Fruit fly (Drosophila melanogaster) whole organism, wandering third instar larva: ENCODE measurements around the gene Liprin-beta.
A peak's percentile ranks its signal among the peaks of the same experiment; 100 is the strongest.

Experiments
- Abd-B ChIP-seq: fragments of >200 bp; optimal IDR thresholded peaks from 2 replicates; lab custom pipeline; 2017; ENCODE audit warnings: missing biosample characterization, missing genetic modification characterization
- CG32264 ChIP-seq: fragments of 200-800 bp; sonication (Bioruptor generic); optimal IDR thresholded peaks from 2 replicates; lab custom pipeline; 2016; ENCODE audit warnings: missing biosample characterization, missing genetic modification characterization
- CG9705 ChIP-seq: fragments of 200-800 bp; sonication (Bioruptor generic); optimal IDR thresholded peaks from 2 replicates; lab custom pipeline; 2018; ENCODE audit warnings: missing biosample characterization, mild to moderate bottlenecking, missing genetic modification characterization
- CrebA ChIP-seq: fragments of 200-800 bp; sonication (Bioruptor generic); optimal IDR thresholded peaks from 2 replicates; lab custom pipeline; 2016; ENCODE audit warnings: missing biosample characterization, mild to moderate bottlenecking, missing genetic modification characterization, borderline replicate concordance
- Dfd ChIP-seq: fragments of >200 bp; optimal IDR thresholded peaks from 2 replicates; lab custom pipeline; 2017; ENCODE audit warnings: missing biosample characterization, missing genetic modification characterization
- Dif ChIP-seq: fragments of 200-275, 200-300 bp; sonication (Bioruptor generic); optimal IDR thresholded peaks from 2 replicates; lab custom pipeline; 2018; ENCODE audit warnings: missing biosample characterization, missing genetic modification characterization; ENCODE audit not compliant: partially characterized antibody
- GATAd ChIP-seq: sonication (Bioruptor generic); optimal IDR thresholded peaks from 2 replicates; lab custom pipeline; 2016; ENCODE audit warnings: missing biosample characterization, missing genetic modification characterization
- HLH106 ChIP-seq: fragments of 200-800 bp; optimal IDR thresholded peaks from 3 replicates; lab custom pipeline; 2019; ENCODE audit warnings: missing biosample characterization, mild to moderate bottlenecking, missing genetic modification characterization, moderate library complexity
- Hnf4 ChIP-seq: fragments of 200-800 bp; sonication (Bioruptor generic); optimal IDR thresholded peaks from 2 replicates; lab custom pipeline; 2016; ENCODE audit warnings: missing biosample characterization, mild to moderate bottlenecking, missing genetic modification characterization
- Hr78 ChIP-seq: fragments of >200 bp; optimal IDR thresholded peaks from 2 replicates; lab custom pipeline; 2017; ENCODE audit warnings: missing biosample characterization, missing genetic modification characterization
- Hr83 ChIP-seq: fragments of 200-300 bp; sonication (Bioruptor generic); optimal IDR thresholded peaks from 2 replicates; lab custom pipeline; 2016; ENCODE audit warnings: missing biosample characterization, mild to moderate bottlenecking, missing genetic modification characterization, moderate library complexity; ENCODE audit not compliant: poor library complexity, severe bottlenecking
- Jra ChIP-seq: sonication (Bioruptor generic); optimal IDR thresholded peaks from 2 replicates; lab custom pipeline; 2016; ENCODE audit warnings: missing biosample characterization, missing genetic modification characterization
- Mio ChIP-seq: sonication (Bioruptor generic); optimal IDR thresholded peaks from 2 replicates; lab custom pipeline; 2016; ENCODE audit warnings: missing biosample characterization, missing genetic modification characterization
- Myc ChIP-seq: fragments of >200 bp; optimal IDR thresholded peaks from 2 replicates; lab custom pipeline; 2017
- N ChIP-seq: fragments of >200 bp; optimal IDR thresholded peaks from 2 replicates; lab custom pipeline; 2018; ENCODE audit warnings: missing biosample characterization, missing external identifiers, missing genetic modification characterization
- OdsH ChIP-seq: fragments of 200-800 bp; sonication (Bioruptor generic); optimal IDR thresholded peaks from 2 replicates; lab custom pipeline; 2016; ENCODE audit warnings: missing biosample characterization, mild to moderate bottlenecking, missing genetic modification characterization
- Rel ChIP-seq, 2 experiments: fragments of 200-800 bp; sonication (Bioruptor generic) in 1 of 2; optimal IDR thresholded peaks; 2 replicates in 1 of 2; 3 replicates in 1 of 2; lab custom pipeline; 2016 to 2019; ENCODE audit warnings: mild to moderate bottlenecking in 2 of 2, missing biosample characterization in 2 of 2, missing genetic modification characterization in 2 of 2, moderate library complexity in 1 of 2
- Sp1 ChIP-seq: fragments of 200-800 bp; sonication (Bioruptor generic); optimal IDR thresholded peaks from 3 replicates; lab custom pipeline; 2019; ENCODE audit warnings: missing biosample characterization, mild to moderate bottlenecking, missing genetic modification characterization, moderate library complexity
- Vsx2 ChIP-seq: fragments of 200-300, 225-300 bp; sonication (Bioruptor generic); optimal IDR thresholded peaks from 2 replicates; lab custom pipeline; 2018; ENCODE audit warnings: missing biosample characterization, missing genetic modification characterization; ENCODE audit not compliant: partially characterized antibody
- br ChIP-seq: fragments of 200-800 bp; sonication (Bioruptor generic); optimal IDR thresholded peaks from 2 replicates; lab custom pipeline; 2016; ENCODE audit warnings: missing biosample characterization, missing genetic modification characterization
- brk ChIP-seq: fragments of 200-800 bp; sonication (Bioruptor generic); optimal IDR thresholded peaks from 2 replicates; lab custom pipeline; 2016; ENCODE audit warnings: missing biosample characterization, mild to moderate bottlenecking, missing genetic modification characterization
- dl ChIP-seq, 2 experiments: fragments of 175-275, 200-275 bp in 1 of 2; fragments of 200-275 bp in 1 of 2; sonication (Bioruptor generic); optimal IDR thresholded peaks; lab custom pipeline; 2018; ENCODE audit warnings: mild to moderate bottlenecking in 2 of 2, missing biosample characterization in 2 of 2, missing genetic modification characterization in 2 of 2, moderate library complexity in 2 of 2; ENCODE audit not compliant: partially characterized antibody in 2 of 2, insufficient read depth in 1 of 2
- dmrt93B ChIP-seq: fragments of 200-800 bp; sonication (Bioruptor generic); optimal IDR thresholded peaks from 2 replicates; lab custom pipeline; 2018; ENCODE audit warnings: missing biosample characterization, mild to moderate bottlenecking, missing genetic modification characterization
- dsf ChIP-seq: sonication (Bioruptor generic); optimal IDR thresholded peaks from 2 replicates; lab custom pipeline; 2016; ENCODE audit warnings: missing biosample characterization, missing genetic modification characterization, borderline replicate concordance
- ey ChIP-seq: fragments of 200-800 bp; sonication (Bioruptor generic); optimal IDR thresholded peaks from 2 replicates; lab custom pipeline; 2016; ENCODE audit warnings: missing biosample characterization, missing genetic modification characterization
- foxo ChIP-seq, 2 experiments: fragments of 200-800 bp; sonication (Bioruptor generic); optimal IDR thresholded peaks; 2 replicates in 1 of 2; 3 replicates in 1 of 2; lab custom pipeline; 2016 to 2017; ENCODE audit warnings: missing biosample characterization in 2 of 2, missing genetic modification characterization in 2 of 2
- fru ChIP-seq: fragments of 200-800 bp; sonication (Bioruptor generic); optimal IDR thresholded peaks from 3 replicates; lab custom pipeline; 2016; ENCODE audit warnings: missing biosample characterization, mild to moderate bottlenecking, missing genetic modification characterization
- h ChIP-seq: fragments of 200-800 bp; sonication (Bioruptor generic); optimal IDR thresholded peaks from 3 replicates; lab custom pipeline; 2016; ENCODE audit warnings: missing biosample characterization, mild to moderate bottlenecking, missing genetic modification characterization
- jim ChIP-seq: fragments of 175-275, 200-325 bp; sonication (Bioruptor generic); optimal IDR thresholded peaks from 2 replicates; lab custom pipeline; 2016; ENCODE audit warnings: missing biosample characterization, mild to moderate bottlenecking, missing genetic modification characterization
- lola ChIP-seq: fragments of >200 bp; optimal IDR thresholded peaks from 2 replicates; lab custom pipeline; 2017; ENCODE audit warnings: missing biosample characterization, missing genetic modification characterization
- pan ChIP-seq: fragments of >200 bp; optimal IDR thresholded peaks from 2 replicates; lab custom pipeline; 2017
- psq ChIP-seq: fragments of 200-800 bp; sonication (Bioruptor generic); optimal IDR thresholded peaks from 3 replicates; lab custom pipeline; 2017; ENCODE audit warnings: missing biosample characterization, mild to moderate bottlenecking, missing genetic modification characterization, moderate library complexity
- rgr ChIP-seq: fragments of 200-800 bp; sonication (Bioruptor generic); optimal IDR thresholded peaks from 3 replicates; lab custom pipeline; 2016; ENCODE audit warnings: missing biosample characterization, mild to moderate bottlenecking, missing genetic modification characterization
- sage ChIP-seq: fragments of 200-800 bp; sonication (Bioruptor generic); optimal IDR thresholded peaks from 2 replicates; lab custom pipeline; 2016; ENCODE audit warnings: missing biosample characterization, mild to moderate bottlenecking, missing genetic modification characterization
- sv ChIP-seq: fragments of 200-800 bp; sonication (Bioruptor generic); optimal IDR thresholded peaks from 3 replicates; lab custom pipeline; 2016; ENCODE audit warnings: missing biosample characterization, missing genetic modification characterization
- tai ChIP-seq: sonication (Bioruptor generic); optimal IDR thresholded peaks from 2 replicates; lab custom pipeline; 2016; ENCODE audit warnings: missing biosample characterization, missing genetic modification characterization
- usp ChIP-seq: fragments of >200 bp; optimal IDR thresholded peaks from 2 replicates; lab custom pipeline; 2017; ENCODE audit warnings: missing biosample characterization, missing genetic modification characterization
- woc ChIP-seq: sonication (Bioruptor generic); optimal IDR thresholded peaks from 2 replicates; lab custom pipeline; 2016; ENCODE audit warnings: missing biosample characterization, mild to moderate bottlenecking, missing genetic modification characterization

Gene Liprin-beta

dm6 chr3L:13476070-13476469 is 37.0 kb upstream of the Liprin-beta start:
- no peak for TF ChIP-seq Dfd (GFP tag; lab: Kevin White, UChicago)
- TF ChIP-seq lola = no peak
- no peak for TF ChIP-seq sage (GFP tag; lab: Kevin White, UChicago)
- TF ChIP-seq Hnf4 = no peak
- no peak for TF ChIP-seq jim (GFP tag; lab: Kevin White, UChicago)
- TF ChIP-seq Sp1 (GFP tag; lab: Kevin White, UChicago) = no peak
- TF ChIP-seq dmrt93B = no peak
- TF ChIP-seq dsf (GFP tag; lab: Kevin White, UChicago) = no peak
- TF ChIP-seq fru (GFP tag; lab: Kevin White, UChicago) = no peak
- TF ChIP-seq Hr78 (GFP tag; lab: Kevin White, UChicago) = no peak
- no peak for TF ChIP-seq brk (GFP tag; lab: Kevin White, UChicago)
- no peak for TF ChIP-seq h (GFP tag; lab: Kevin White, UChicago)

DNA sequence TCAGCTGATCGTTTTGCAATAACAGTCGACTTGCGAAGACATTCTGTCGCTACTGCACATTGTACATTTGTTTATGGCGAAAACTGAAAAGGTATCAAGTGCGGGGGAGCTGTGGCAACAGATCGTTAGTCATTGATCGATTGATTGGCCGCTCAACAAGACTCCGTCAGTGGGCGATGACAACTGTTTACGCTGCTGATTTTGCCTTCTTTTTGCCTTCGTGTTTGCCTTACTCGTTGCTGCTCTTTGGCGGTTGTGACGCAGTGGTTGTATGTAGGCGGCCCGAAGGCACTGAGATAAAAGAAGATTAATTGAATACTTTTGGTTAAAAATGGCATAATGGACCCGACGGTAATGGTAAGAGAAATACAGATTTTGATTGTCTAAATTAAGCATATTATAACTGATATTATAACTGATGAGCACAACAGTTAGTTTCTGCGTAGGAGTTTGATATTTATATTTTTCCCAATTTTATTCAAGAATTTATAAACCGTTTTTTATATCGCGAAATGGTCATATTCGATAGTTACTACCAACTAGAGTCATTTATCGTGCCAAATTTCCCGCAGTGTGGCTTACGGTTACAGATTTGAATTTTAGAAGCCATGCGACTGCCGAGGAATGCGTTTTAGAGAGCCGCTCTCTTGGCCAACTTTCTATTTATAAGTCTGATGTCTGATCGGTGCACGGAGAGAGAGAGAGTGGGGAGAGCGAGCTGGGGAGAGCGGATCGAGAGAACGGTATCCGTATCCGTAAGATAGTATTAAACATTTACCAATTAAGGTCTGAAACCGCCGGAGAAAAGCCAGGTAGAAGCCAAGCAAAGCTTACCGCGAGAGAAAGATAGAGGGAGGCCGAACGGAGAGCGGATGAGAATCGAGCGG is 36.2 kb upstream of the Liprin-beta start:
- no peak for TF ChIP-seq jim (GFP tag; lab: Kevin White, UChicago)
- peak; percentile 80 for TF ChIP-seq dmrt93B
- TF ChIP-seq Dfd (GFP tag; lab: Kevin White, UChicago) = no peak
- peak; percentile 47 for TF ChIP-seq CG32264 (GFP tag; lab: Kevin White, UChicago)
- TF ChIP-seq sage (GFP tag; lab: Kevin White, UChicago) = peak; percentile 34
- TF ChIP-seq Abd-B (GFP tag; lab: Kevin White, UChicago) = no peak
- peak; percentile 94 for TF ChIP-seq OdsH
- peak; percentile 71 for TF ChIP-seq brk (GFP tag; lab: Kevin White, UChicago)
- peak; percentile 93 for TF ChIP-seq h (GFP tag; lab: Kevin White, UChicago)
- no peak for TF ChIP-seq lola
- no peak for TF ChIP-seq GATAd (GFP tag; lab: Kevin White, UChicago)
- peak; percentile 90 for TF ChIP-seq rgr (GFP tag; lab: Kevin White, UChicago)
- TF ChIP-seq foxo (GFP tag; optimal IDR thresholded peaks at IDR 0.05; lab: Kevin White, UChicago) = peak in 1 of 2 experiments; percentile 91
- peak; percentile 91 to 95 for TF ChIP-seq dl (GFP tag; optimal IDR thresholded peaks at IDR 0.05; lab: Kevin White, UChicago; ENCODE audit: insufficient read depth in 1 of 2, partially characterized antibody in 2 of 2)
- TF ChIP-seq psq (GFP tag; lab: Kevin White, UChicago) = peak; percentile 87
- TF ChIP-seq N (GFP tag; lab: Kevin White, UChicago) = no peak
- TF ChIP-seq Sp1 (GFP tag; lab: Kevin White, UChicago) = peak; percentile 86
- TF ChIP-seq CG9705 (GFP tag; lab: Kevin White, UChicago) = no peak
- no peak for TF ChIP-seq Jra (GFP tag; lab: Kevin White, UChicago)
- TF ChIP-seq fru (GFP tag; lab: Kevin White, UChicago) = peak; percentile 90
- TF ChIP-seq CrebA (GFP tag; lab: Kevin White, UChicago) = no peak
- TF ChIP-seq Hr78 (GFP tag; lab: Kevin White, UChicago) = no peak
- TF ChIP-seq Mio = no peak
- peak; percentile 77 for TF ChIP-seq sv (GFP tag; lab: Kevin White, UChicago)
- peak; percentile 58 for TF ChIP-seq woc
- TF ChIP-seq tai = no peak
- no peak for TF ChIP-seq usp (GFP tag; lab: Kevin White, UChicago)
- peak; percentile 68 for TF ChIP-seq Hnf4
- peak; percentile 88 for TF ChIP-seq ey
- peak; percentile 91 for TF ChIP-seq Vsx2 (GFP tag; lab: Kevin White, UChicago)
- no peak for TF ChIP-seq Rel (GFP tag; optimal IDR thresholded peaks at IDR 0.05; lab: Kevin White, UChicago)
- no peak for TF ChIP-seq Rel (tag; optimal IDR thresholded peaks at IDR 0.05; lab: Kevin White, UChicago)
- TF ChIP-seq HLH106 (tag; lab: Kevin White, UChicago) = peak; percentile 86
- TF ChIP-seq Hr83 (GFP tag; lab: Kevin White, UChicago) = peak; percentile 59
- TF ChIP-seq Dif (GFP tag; lab: Kevin White, UChicago) = peak; percentile 97
- no peak for TF ChIP-seq pan (lab: Kevin White, UChicago)
- TF ChIP-seq Myc (lab: Kevin White, UChicago) = no peak
- peak; percentile 83 for TF ChIP-seq br
- no peak for TF ChIP-seq dsf (GFP tag; lab: Kevin White, UChicago)
